Worm (Caenorhabditis elegans) whole organism, mixed stage, embryonic: ENCODE data around the gene rpc-1.

Experiments used
- elt-1 ChIP-seq: sonication (generic microtip); optimal IDR thresholded peaks from 2 replicates; lab custom pipeline; 2017; ENCODE audit warnings: missing genetic modification characterization, mild to moderate bottlenecking, missing compliant biosample characterization, antibody characterized with exemption, moderate library complexity, borderline replicate concordance; ENCODE audit not compliant: insufficient read depth
- hlh-1 ChIP-seq: fragments of 150-350 bp; optimal IDR thresholded peaks from 2 replicates; lab custom pipeline; 2014; ENCODE audit warnings: missing biosample characterization, missing genetic modification reagents, missing genetic modification characterization
- lin-13 ChIP-seq: fragments of 150-350 bp; optimal IDR thresholded peaks from 2 replicates; lab custom pipeline; 2014; ENCODE audit warnings: missing biosample characterization, missing genetic modification characterization
- lsy-2 ChIP-seq: fragments of 150-350 bp; optimal IDR thresholded peaks from 2 replicates; lab custom pipeline; 2014; ENCODE audit warnings: missing biosample characterization, missing genetic modification characterization
- mep-1 ChIP-seq: fragments of 150-350 bp; optimal IDR thresholded peaks from 2 replicates; lab custom pipeline; 2017; ENCODE audit warnings: missing biosample characterization, missing genetic modification reagents, missing genetic modification characterization, inconsistent platforms
- nhr-2 ChIP-seq: fragments of 150-350 bp; optimal IDR thresholded peaks from 2 replicates; lab custom pipeline; 2014; ENCODE audit warnings: missing biosample characterization, missing genetic modification characterization
- nhr-237 ChIP-seq: fragments of 150-350 bp; optimal IDR thresholded peaks from 2 replicates; lab custom pipeline; 2014; ENCODE audit warnings: missing biosample characterization, missing genetic modification characterization
- pha-4 ChIP-seq: fragments of 150-350 bp; optimal IDR thresholded peaks from 2 replicates; lab custom pipeline; 2018; ENCODE audit warnings: missing biosample characterization, missing genetic modification reagents, missing genetic modification characterization
- sem-2 ChIP-seq: fragments of 200-800 bp; sonication (Bioruptor generic); optimal IDR thresholded peaks from 2 replicates; lab custom pipeline; 2018; ENCODE audit warnings: mild to moderate bottlenecking, missing genetic modification characterization, missing compliant biosample characterization
- unc-39 ChIP-seq: fragments of 150-350 bp; optimal IDR thresholded peaks from 2 replicates; lab custom pipeline; 2014; ENCODE audit warnings: missing biosample characterization, missing genetic modification characterization
- unc-62 ChIP-seq: fragments of 150-350 bp; optimal IDR thresholded peaks from 2 replicates; lab custom pipeline; 2014; ENCODE audit warnings: missing biosample characterization, missing genetic modification reagents, missing genetic modification characterization
- ztf-11 ChIP-seq: fragments of 150-350 bp; optimal IDR thresholded peaks from 2 replicates; lab custom pipeline; 2014; ENCODE audit warnings: missing biosample characterization, missing genetic modification characterization

ce11 chrIV:7184597-7184996 is 19.0 kb upstream of the rpc-1 start, which contains the start of gene clec-179:
- TF ChIP-seq lsy-2 (tag; lab: Kevin White, UChicago) (no peak), mep-1 (tag; lab: Kevin White, UChicago) (no peak), unc-62 (GFP tag; lab: Kevin White, UChicago) (no peak), ztf-11 (tag; lab: Kevin White, UChicago) (no peak), pha-4 (tag; lab: Kevin White, UChicago) (no peak), nhr-237 (tag; lab: Kevin White, UChicago) (no peak), unc-39 (tag; lab: Kevin White, UChicago) (no peak), hlh-1 (tag; lab: Kevin White, UChicago) (no peak), lin-13 (tag; lab: Kevin White, UChicago) (no peak), nhr-2 (tag; lab: Kevin White, UChicago) (no peak), sem-2 (GFP tag; lab: Kevin White, UChicago) (no peak), elt-1 (no peak)
